Fruit fly (Drosophila melanogaster) whole organism, embryonic: Measurements from ENCODE around the gene CG33258.

ENCODE experiments used
- Adf1 ChIP-seq: fragments of 200-800 bp; sonication (Bioruptor generic); IDR thresholded peaks from 2 replicates; pipeline ENCODE4 v1.3.6; 2022; ENCODE audit warnings: missing biosample characterization, missing genetic modification characterization
- Atf6 ChIP-seq: fragments of 200-800 bp; sonication (Bioruptor generic); IDR thresholded peaks from 2 replicates; pipeline ENCODE4 v1.3.6; 2022; ENCODE audit warnings: missing biosample characterization, missing genetic modification characterization
- BEAF-32 ChIP-seq: fragments of 200-800 bp; sonication (Bioruptor generic); optimal IDR thresholded peaks from 3 replicates; lab custom pipeline; 2017; ENCODE audit warnings: missing biosample characterization, missing genetic modification characterization, mild to moderate bottlenecking, moderate library complexity, missing genetic modification reagents
- CG10462 ChIP-seq: fragments of 200-800 bp; sonication (Bioruptor generic); optimal IDR thresholded peaks from 2 replicates; lab custom pipeline; 2016; ENCODE audit warnings: missing biosample characterization, missing genetic modification characterization
- CG11560 ChIP-seq: fragments of 200-800 bp; sonication (Bioruptor generic); IDR thresholded peaks from 3 replicates; pipeline ENCODE4 v1.3.6; 2022; ENCODE audit warnings: missing biosample characterization, missing genetic modification characterization
- CG12659 ChIP-seq: fragments of 200-800 bp; sonication (Bioruptor generic); optimal IDR thresholded peaks from 3 replicates; lab custom pipeline; 2017; ENCODE audit warnings: mild to moderate bottlenecking, missing biosample characterization, missing genetic modification reagents, missing genetic modification characterization
- CG13775 ChIP-seq: fragments of 200-800 bp; sonication (Bioruptor generic); optimal IDR thresholded peaks from 3 replicates; lab custom pipeline; 2017; ENCODE audit warnings: missing biosample characterization, mild to moderate bottlenecking, missing genetic modification characterization
- CG16813 ChIP-seq: fragments of 200-800 bp; sonication (Bioruptor generic); IDR thresholded peaks from 3 replicates; pipeline ENCODE4 v1.3.6; 2022; ENCODE audit warnings: missing biosample characterization, missing genetic modification characterization; ENCODE audit not compliant: partially characterized antibody
- CG17186 ChIP-seq: fragments of 200-800 bp; sonication (Bioruptor generic); optimal IDR thresholded peaks from 3 replicates; lab custom pipeline; 2017; ENCODE audit warnings: missing biosample characterization, missing genetic modification reagents, missing genetic modification characterization
- CG17361 ChIP-seq: fragments of 200-800 bp; sonication (Bioruptor generic); IDR thresholded peaks from 3 replicates; pipeline ENCODE4 v1.3.6; 2022; ENCODE audit warnings: missing biosample characterization, missing genetic modification characterization
- CG1832 ChIP-seq: fragments of 200-800 bp; sonication (Bioruptor generic); optimal IDR thresholded peaks from 2 replicates; lab custom pipeline; 2017; ENCODE audit warnings: missing biosample characterization, mild to moderate bottlenecking, missing genetic modification characterization, inconsistent platforms
- CG34224 ChIP-seq: fragments of 200-800 bp; sonication (Bioruptor generic); IDR thresholded peaks from 3 replicates; pipeline ENCODE4 v1.3.6; 2022; ENCODE audit warnings: missing biosample characterization, missing genetic modification characterization; ENCODE audit not compliant: partially characterized antibody
- CG42726 ChIP-seq: fragments of 200-800 bp; sonication (Bioruptor generic); IDR thresholded peaks from 2 replicates; pipeline ENCODE4 v1.3.6; 2022; ENCODE audit warnings: missing biosample characterization, missing genetic modification characterization; ENCODE audit not compliant: partially characterized antibody
- CG4282 ChIP-seq: fragments of 200-800 bp; sonication (Bioruptor generic); optimal IDR thresholded peaks from 2 replicates; lab custom pipeline; 2016; ENCODE audit warnings: missing biosample characterization, missing genetic modification characterization
- CG4617 ChIP-seq: fragments of 200-800 bp; sonication (Bioruptor generic); optimal IDR thresholded peaks from 3 replicates; lab custom pipeline; 2016; ENCODE audit warnings: missing biosample characterization, missing genetic modification characterization, borderline replicate concordance
- CG8924 ChIP-seq: fragments of 200-800 bp; optimal IDR thresholded peaks from 3 replicates; lab custom pipeline; 2019; ENCODE audit warnings: missing biosample characterization, mild to moderate bottlenecking, missing genetic modification characterization, moderate library complexity
- CHES-1-like ChIP-seq: fragments of 200-800 bp; sonication (Bioruptor generic); optimal IDR thresholded peaks from 2 replicates; lab custom pipeline; 2016; ENCODE audit warnings: missing biosample characterization, missing genetic modification characterization
- CTCF ChIP-seq: fragments of 200-800 bp; sonication (Bioruptor generic); optimal IDR thresholded peaks from 2 replicates; lab custom pipeline; 2017; ENCODE audit warnings: missing biosample characterization, mild to moderate bottlenecking, missing genetic modification characterization, moderate library complexity
- Dp ChIP-seq: fragments of 200-800 bp; sonication (Bioruptor generic); optimal IDR thresholded peaks from 2 replicates; lab custom pipeline; 2018; ENCODE audit warnings: missing biosample characterization, mild to moderate bottlenecking, missing genetic modification characterization, moderate library complexity
- HLH3B ChIP-seq: fragments of 200-800 bp; sonication (Bioruptor generic); IDR thresholded peaks from 2 replicates; pipeline ENCODE4 v1.3.6; 2022; ENCODE audit warnings: missing biosample characterization, missing genetic modification characterization
- HLH4C ChIP-seq: fragments of 200-800 bp; sonication (Bioruptor generic); IDR thresholded peaks from 3 replicates; pipeline ENCODE4 v1.3.6; 2022; ENCODE audit warnings: missing biosample characterization, missing genetic modification characterization; ENCODE audit not compliant: partially characterized antibody
- HLH54F ChIP-seq: fragments of 200-800 bp; sonication (Bioruptor generic); optimal IDR thresholded peaks from 3 replicates; lab custom pipeline; 2016; ENCODE audit warnings: missing biosample characterization, missing genetic modification characterization
- HmgD ChIP-seq: fragments of 200-800 bp; sonication (Bioruptor generic); optimal IDR thresholded peaks from 3 replicates; lab custom pipeline; 2016; ENCODE audit warnings: missing biosample characterization, missing genetic modification characterization
- Lhr ChIP-seq: fragments of 200-800 bp; sonication (Bioruptor generic); optimal IDR thresholded peaks from 3 replicates; lab custom pipeline; 2017; ENCODE audit warnings: mild to moderate bottlenecking, missing biosample characterization, missing genetic modification reagents, missing genetic modification characterization
- Nf-YC ChIP-seq: fragments of 200-800 bp; optimal IDR thresholded peaks from 3 replicates; lab custom pipeline; 2019; ENCODE audit warnings: missing biosample characterization, mild to moderate bottlenecking, missing genetic modification characterization, moderate library complexity
- Pdp1 ChIP-seq, 2 experiments: fragments of 200-800 bp; sonication (Bioruptor generic); optimal IDR thresholded peaks; 3 replicates each; lab custom pipeline; 2016; ENCODE audit warnings: missing biosample characterization in 2 of 2, missing genetic modification characterization in 2 of 2, mild to moderate bottlenecking in 1 of 2, moderate library complexity in 1 of 2
- Side ChIP-seq: fragments of 200-800 bp; sonication (Bioruptor generic); optimal IDR thresholded peaks from 2 replicates; lab custom pipeline; 2016; ENCODE audit warnings: missing biosample characterization, missing genetic modification characterization
- Sry-δ ChIP-seq: fragments of 200-800 bp; sonication (Bioruptor generic); optimal IDR thresholded peaks from 2 replicates; lab custom pipeline; 2016; ENCODE audit warnings: missing biosample characterization, missing genetic modification characterization
- Stat92E ChIP-seq, 3 experiments: fragments of >200 bp in 2 of 3; fragments of 200-800 bp in 1 of 3; sonication (Bioruptor generic) in 1 of 3; optimal IDR thresholded peaks; 2 replicates each; lab custom pipeline; 2017 to 2019; ENCODE audit warnings: missing biosample characterization in 3 of 3, missing genetic modification characterization in 3 of 3, mild to moderate bottlenecking in 1 of 3, moderate library complexity in 1 of 3
- TFAM ChIP-seq: fragments of 200-800 bp; sonication (Bioruptor generic); optimal IDR thresholded peaks from 2 replicates; lab custom pipeline; 2017; ENCODE audit warnings: missing biosample characterization, missing genetic modification characterization, inconsistent platforms
- cg ChIP-seq: fragments of 200-800 bp; sonication (Bioruptor generic); optimal IDR thresholded peaks from 3 replicates; lab custom pipeline; 2019; ENCODE audit warnings: missing biosample characterization, mild to moderate bottlenecking, missing genetic modification characterization, moderate library complexity
- chinmo ChIP-seq: fragments of 200-800 bp; sonication (Bioruptor generic); IDR thresholded peaks from 4 replicates; pipeline ENCODE4 v1.3.6; 2022; ENCODE audit warnings: missing biosample characterization, missing genetic modification characterization; ENCODE audit not compliant: partially characterized antibody
- gt ChIP-seq: fragments of 200-800 bp; sonication (Bioruptor generic); IDR thresholded peaks from 2 replicates; pipeline ENCODE4 v1.3.6; 2022; ENCODE audit warnings: missing biosample characterization, missing genetic modification characterization
- hb ChIP-seq: fragments of 200-800 bp; sonication (Bioruptor generic); IDR thresholded peaks from 3 replicates; pipeline ENCODE4 v1.3.6; 2022; ENCODE audit warnings: missing biosample characterization, missing genetic modification characterization; ENCODE audit not compliant: partially characterized antibody
- her ChIP-seq: fragments of 200-800 bp; sonication (Bioruptor generic); optimal IDR thresholded peaks from 2 replicates; lab custom pipeline; 2016; ENCODE audit warnings: missing biosample characterization, missing genetic modification characterization
- jigr1 ChIP-seq: fragments of 200-800 bp; sonication (Bioruptor generic); IDR thresholded peaks from 3 replicates; pipeline ENCODE4 v1.3.6; 2022; ENCODE audit warnings: missing biosample characterization, missing genetic modification characterization
- lbe ChIP-seq: fragments of 200-800 bp; sonication (Bioruptor generic); optimal IDR thresholded peaks from 2 replicates; lab custom pipeline; 2016; ENCODE audit warnings: missing biosample characterization, mild to moderate bottlenecking, missing genetic modification characterization
- nerfin-2 ChIP-seq: fragments of 200-800 bp; sonication (Bioruptor generic); IDR thresholded peaks from 2 replicates; pipeline ENCODE4 v1.3.6; 2022; ENCODE audit warnings: missing biosample characterization, missing genetic modification characterization; ENCODE audit not compliant: partially characterized antibody
- nom ChIP-seq: fragments of 200-800 bp; sonication (Bioruptor generic); optimal IDR thresholded peaks from 2 replicates; lab custom pipeline; 2017; ENCODE audit warnings: missing biosample characterization, missing genetic modification characterization, mild to moderate bottlenecking, moderate library complexity, missing genetic modification reagents
- pb ChIP-seq: fragments of 200-800 bp; sonication (Bioruptor generic); optimal IDR thresholded peaks from 3 replicates; lab custom pipeline; 2016; ENCODE audit warnings: missing biosample characterization, missing genetic modification characterization
- rib ChIP-seq: fragments of 200-800 bp; sonication (Bioruptor generic); IDR thresholded peaks from 2 replicates; pipeline ENCODE4 v1.3.6; 2022; ENCODE audit warnings: missing biosample characterization, missing genetic modification characterization
- ro ChIP-seq: fragments of 200-800 bp; sonication (Bioruptor generic); IDR thresholded peaks from 2 replicates; pipeline ENCODE4 v1.3.6; 2022; ENCODE audit warnings: missing biosample characterization, missing genetic modification characterization
- sens ChIP-seq: fragments of 200-800 bp; sonication (Bioruptor generic); peaks from one replicate; lab custom pipeline; 2016; ENCODE audit warnings: missing biosample characterization, missing genetic modification characterization
- sna ChIP-seq: fragments of 200-800 bp; sonication (Bioruptor generic); IDR thresholded peaks from 2 replicates; pipeline ENCODE4 v1.3.6; 2022; ENCODE audit warnings: missing biosample characterization, missing genetic modification characterization; ENCODE audit not compliant: partially characterized antibody
- stwl ChIP-seq: fragments of 200-800 bp; sonication (Bioruptor generic); optimal IDR thresholded peaks from 3 replicates; lab custom pipeline; 2018; ENCODE audit warnings: missing biosample characterization, mild to moderate bottlenecking, missing genetic modification characterization, moderate library complexity
- tna ChIP-seq: fragments of 200-800 bp; sonication (Bioruptor generic); IDR thresholded peaks from 2 replicates; pipeline ENCODE4 v1.3.6; 2022; ENCODE audit warnings: missing biosample characterization, missing genetic modification characterization; ENCODE audit not compliant: partially characterized antibody
- trem ChIP-seq: fragments of 200-800 bp; optimal IDR thresholded peaks from 3 replicates; lab custom pipeline; 2019; ENCODE audit warnings: missing biosample characterization, mild to moderate bottlenecking, missing genetic modification characterization, moderate library complexity
- unc-4 ChIP-seq: fragments of 200-800 bp; sonication (Bioruptor generic); IDR thresholded peaks from 2 replicates; pipeline ENCODE4 v1.3.6; 2022; ENCODE audit warnings: missing biosample characterization, missing genetic modification characterization; ENCODE audit not compliant: partially characterized antibody
- zen2 ChIP-seq: fragments of 200-800 bp; sonication (Bioruptor generic); IDR thresholded peaks from 3 replicates; pipeline ENCODE4 v1.3.6; 2022; ENCODE audit warnings: missing biosample characterization, missing genetic modification characterization; ENCODE audit not compliant: partially characterized antibody

CG33258 gene

DNA sequence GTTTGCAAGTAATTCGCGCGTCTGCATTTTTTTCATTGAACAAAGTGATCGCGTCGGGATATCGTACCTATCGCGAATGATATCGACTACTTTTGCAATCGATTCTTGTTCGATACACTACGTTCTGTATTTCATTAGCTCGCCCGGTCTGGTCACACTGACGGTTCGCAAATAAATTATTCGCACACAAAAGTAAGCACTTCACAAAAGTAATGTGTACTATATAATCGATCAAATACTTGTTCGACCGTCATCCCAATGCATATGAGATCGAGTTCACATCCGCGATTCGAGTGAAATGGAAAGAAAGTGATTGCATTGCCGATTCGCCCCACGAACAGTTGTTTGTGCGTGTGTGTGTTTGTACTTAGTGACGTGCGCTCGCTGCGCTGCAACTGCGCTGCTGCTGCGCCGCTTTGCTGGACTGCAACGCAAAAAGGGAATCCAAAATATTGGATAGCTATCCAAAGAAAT is 8.0 kb downstream of the CG33258 start, which contains the start of the genes CG5235 and ClC-c (continued):
- TF ChIP-seq CTCF (GFP tag; lab: Kevin White, UChicago) (no peak), CHES-1-like (GFP tag; lab: Kevin White, UChicago) (peak; percentile 51), pb (GFP tag; lab: Kevin White, UChicago) (no peak), CG13775 (GFP tag; lab: Kevin White, UChicago) (no peak), Dp (GFP tag; lab: Kevin White, UChicago) (peak; percentile 65), CG42726 (GFP tag; lab: Robert Waterston, UW) (peak; percentile 21; the same call in 1 of the 2 replicates), CG10462 (GFP tag; lab: Kevin White, UChicago) (no peak), CG17361 (GFP tag; lab: Robert Waterston, UW) (no peak), cg (GFP tag; lab: Kevin White, UChicago) (peak; percentile 81), BEAF-32 (peak; percentile 79), rib (GFP tag; lab: Robert Waterston, UW) (peak; percentile 94), Stat92E (GFP tag; optimal IDR thresholded peaks at IDR 0.05; lab: Kevin White, UChicago) (peak in 1 of 3 experiments; percentile 46), CG34224 (GFP tag; lab: Robert Waterston, UW) (peak; percentile 90), HmgD (GFP tag; lab: Kevin White, UChicago) (peak; percentile 60), ro (GFP tag; lab: Robert Waterston, UW) (no peak), stwl (peak; percentile 65), CG11560 (peak; percentile 97), gt (no peak), zen2 (GFP tag; lab: Robert Waterston, UW) (peak; percentile 79; the same call in 2 of the 3 replicates), lbe (peak; percentile 29), HLH4C (GFP tag; lab: Robert Waterston, UW) (peak; percentile 84), CG12659 (peak; percentile 42), CG1832 (GFP tag; lab: Kevin White, UChicago) (no peak), HLH3B (GFP tag; lab: Robert Waterston, UW) (no peak), Adf1 (GFP tag; lab: Robert Waterston, UW) (peak; percentile 97), TFAM (GFP tag; lab: Kevin White, UChicago) (no peak), Side (GFP tag; lab: Kevin White, UChicago) (no peak), Pdp1 (GFP tag; optimal IDR thresholded peaks at IDR 0.05; lab: Kevin White, UChicago) (peak in 1 of 2 experiments; percentile 22), her (GFP tag; lab: Kevin White, UChicago) (peak; percentile 16), Atf6 (GFP tag; lab: Robert Waterston, UW) (0 out of 2 replicates have a peak, but pooled peaks have one; percentile 34), sens (peak; percentile 37), CG8924 (tag; lab: Kevin White, UChicago) (peak; percentile 36), hb (GFP tag; lab: Robert Waterston, UW) (peak; percentile 78), CG17186 (GFP tag; lab: Kevin White, UChicago) (peak; percentile 55), trem (peak; percentile 45), sna (GFP tag; lab: Robert Waterston, UW) (peak; percentile 74), Sry-δ (GFP tag; lab: Kevin White, UChicago) (peak; percentile 66), nerfin-2 (GFP tag; lab: Robert Waterston, UW) (peak; percentile 81), chinmo (GFP tag; lab: Robert Waterston, UW) (peak; percentile 86; the same call in 2 of the 4 replicates), Nf-YC (tag; lab: Kevin White, UChicago) (no peak), CG4617 (GFP tag; lab: Kevin White, UChicago) (peak; percentile 92), Lhr (GFP tag; lab: Kevin White, UChicago) (peak; percentile 14), unc-4 (peak; percentile 84), jigr1 (GFP tag; lab: Robert Waterston, UW) (no peak), CG4282 (no peak), HLH54F (GFP tag; lab: Kevin White, UChicago) (no peak), nom (GFP tag; lab: Kevin White, UChicago) (no peak), CG16813 (peak; percentile 79), tna (GFP tag; lab: Robert Waterston, UW) (peak; percentile 86)
